Worm (Caenorhabditis elegans) whole organism, L1 larva: ENCODE data around the gene ZK899.6.

Source experiments
- C04F5.9 ChIP-seq: sonication (generic microtip); optimal IDR thresholded peaks from 2 replicates; lab custom pipeline; 2016; ENCODE audit warnings: missing genetic modification characterization, missing compliant biosample characterization
- C16A3.4 ChIP-seq: fragments of 150-350 bp; optimal IDR thresholded peaks from 2 replicates; lab custom pipeline; 2014; ENCODE audit warnings: missing biosample characterization, missing genetic modification characterization
- C34B4.2 ChIP-seq: sonication (generic microtip); optimal IDR thresholded peaks from 2 replicates; lab custom pipeline; 2017; ENCODE audit warnings: mild to moderate bottlenecking, missing genetic modification characterization, missing compliant biosample characterization
- Y116A8C.19 ChIP-seq: sonication (generic microtip); optimal IDR thresholded peaks from 2 replicates; lab custom pipeline; 2016; ENCODE audit warnings: missing compliant biosample characterization, missing genetic modification characterization, borderline replicate concordance
- blmp-1 ChIP-seq: fragments of 150-350 bp; optimal IDR thresholded peaks from 2 replicates; lab custom pipeline; 2014; ENCODE audit warnings: missing biosample characterization, missing genetic modification characterization
- ceh-88 ChIP-seq: fragments of 200-800 bp; sonication (Bioruptor generic); IDR thresholded peaks from 2 replicates; pipeline ENCODE4 v1.3.6; 2022; ENCODE audit warnings: missing genetic modification characterization, missing compliant biosample characterization
- ceh-90 ChIP-seq: sonication (generic microtip); optimal IDR thresholded peaks from 2 replicates; lab custom pipeline; 2016; ENCODE audit warnings: missing genetic modification characterization, missing compliant biosample characterization
- efl-3 ChIP-seq: fragments of 200-800 bp; sonication (Bioruptor generic); optimal IDR thresholded peaks from 2 replicates; lab custom pipeline; 2018; ENCODE audit warnings: mild to moderate bottlenecking, missing genetic modification characterization, missing compliant biosample characterization
- egl-13 ChIP-seq: sonication (generic microtip); optimal IDR thresholded peaks from 2 replicates; lab custom pipeline; 2016; ENCODE audit warnings: missing genotype, missing genetic modification reagents, missing genetic modification characterization, missing compliant biosample characterization
- elt-3 ChIP-seq, 6 experiments: fragments of 150-350 bp in 1 of 6; sonication (generic microtip); optimal IDR thresholded peaks; 2 replicates each; lab custom pipeline; 2017 to 2018; ENCODE audit warnings: missing biosample characterization in 6 of 6, missing genetic modification characterization in 6 of 6, inconsistent platforms in 1 of 6
- fkh-10 ChIP-seq: sonication (generic microtip); optimal IDR thresholded peaks from 2 replicates; lab custom pipeline; 2017; ENCODE audit warnings: missing biosample characterization, missing genetic modification reagents, missing genetic modification characterization
- fkh-8 ChIP-seq: sonication (generic microtip); optimal IDR thresholded peaks from 2 replicates; lab custom pipeline; 2016; ENCODE audit warnings: mild to moderate bottlenecking, missing genetic modification characterization, missing compliant biosample characterization
- hlh-17 ChIP-seq: fragments of 200-800 bp; sonication (Bioruptor generic); optimal IDR thresholded peaks from 2 replicates; lab custom pipeline; 2018; ENCODE audit warnings: missing genetic modification characterization, mild to moderate bottlenecking, missing compliant biosample characterization, moderate library complexity, borderline replicate concordance
- hlh-4 ChIP-seq: sonication (generic microtip); optimal IDR thresholded peaks from 2 replicates; lab custom pipeline; 2016; ENCODE audit warnings: mild to moderate bottlenecking, missing genetic modification characterization, missing compliant biosample characterization
- hpl-2 ChIP-seq: fragments of 150-350 bp; optimal IDR thresholded peaks from 2 replicates; lab custom pipeline; 2014; ENCODE audit warnings: missing biosample characterization, missing genetic modification reagents, missing genetic modification characterization
- irx-1 ChIP-seq: sonication (generic microtip); optimal IDR thresholded peaks from 2 replicates; lab custom pipeline; 2016; ENCODE audit warnings: missing genetic modification characterization, missing compliant biosample characterization
- jun-1 ChIP-seq: fragments of 150-350 bp; optimal IDR thresholded peaks from 2 replicates; lab custom pipeline; 2014; ENCODE audit warnings: missing biosample characterization, missing genetic modification reagents, missing genetic modification characterization
- lin-13 ChIP-seq: fragments of 150-350 bp; optimal IDR thresholded peaks from 2 replicates; lab custom pipeline; 2014; ENCODE audit warnings: missing biosample characterization, missing genetic modification reagents, missing genetic modification characterization
- lin-14 ChIP-seq: fragments of 200-800 bp; sonication (Bioruptor generic); optimal IDR thresholded peaks from 2 replicates; lab custom pipeline; 2018; ENCODE audit warnings: mild to moderate bottlenecking, missing genetic modification characterization, moderate library complexity, missing compliant biosample characterization
- lin-15B ChIP-seq: fragments of 150-350 bp; sonication (generic microtip); optimal IDR thresholded peaks from 3 replicates; lab custom pipeline; 2014; ENCODE audit warnings: missing biosample characterization, missing genetic modification characterization
- lin-35 ChIP-seq, 2 experiments: fragments of 150-350 bp; optimal IDR thresholded peaks; 2 replicates each; lab custom pipeline; 2014; ENCODE audit warnings: missing biosample characterization in 2 of 2, missing genetic modification characterization in 2 of 2, missing genetic modification reagents in 2 of 2
- lsy-2 ChIP-seq, 2 experiments: fragments of 150-350 bp; optimal IDR thresholded peaks; 2 replicates each; lab custom pipeline; 2014; ENCODE audit warnings: missing biosample characterization in 2 of 2, missing genetic modification characterization in 2 of 2
- mab-9 ChIP-seq: fragments of 200-800 bp; sonication (Bioruptor generic); IDR thresholded peaks from 2 replicates; pipeline ENCODE4 v1.3.6; 2022; ENCODE audit warnings: missing genetic modification reagents, missing genetic modification characterization, missing compliant biosample characterization
- mef-2 ChIP-seq: fragments of 150-350 bp; optimal IDR thresholded peaks from 2 replicates; lab custom pipeline; 2014; ENCODE audit warnings: missing biosample characterization, missing genetic modification characterization
- mep-1 ChIP-seq: fragments of 150-350 bp; optimal IDR thresholded peaks from 2 replicates; lab custom pipeline; 2014; ENCODE audit warnings: missing biosample characterization, missing genetic modification characterization
- nhr-237 ChIP-seq: fragments of 150-350 bp; optimal IDR thresholded peaks from 2 replicates; lab custom pipeline; 2014; ENCODE audit warnings: missing biosample characterization, missing genetic modification characterization
- nhr-84 ChIP-seq: sonication (generic microtip); optimal IDR thresholded peaks from 2 replicates; lab custom pipeline; 2017; ENCODE audit warnings: missing biosample characterization, missing genetic modification characterization
- nhr-85 ChIP-seq: sonication (generic microtip); peaks from one replicate; lab custom pipeline; 2016; ENCODE audit warnings: missing genetic modification characterization, inconsistent platforms, missing compliant biosample characterization
- nhr-90 ChIP-seq: sonication (generic microtip); optimal IDR thresholded peaks from 2 replicates; lab custom pipeline; 2016; ENCODE audit warnings: mild to moderate bottlenecking, missing genetic modification characterization, missing compliant biosample characterization; ENCODE audit not compliant: poor library complexity
- pag-3 ChIP-seq: sonication (generic microtip); optimal IDR thresholded peaks from 2 replicates; lab custom pipeline; 2017; ENCODE audit warnings: missing genetic modification characterization, mild to moderate bottlenecking, missing compliant biosample characterization, antibody characterized with exemption, borderline replicate concordance; ENCODE audit not compliant: insufficient read depth
- skn-1 ChIP-seq: fragments of 150-350 bp; optimal IDR thresholded peaks from 2 replicates; lab custom pipeline; 2014; ENCODE audit warnings: missing biosample characterization, missing genetic modification characterization
- snu-23 ChIP-seq: sonication (generic microtip); optimal IDR thresholded peaks from 2 replicates; lab custom pipeline; 2016; ENCODE audit warnings: missing genetic modification characterization, missing compliant biosample characterization
- sptf-1 ChIP-seq: fragments of 150-350 bp; optimal IDR thresholded peaks from 2 replicates; lab custom pipeline; 2014; ENCODE audit warnings: missing biosample characterization, missing genetic modification characterization
- swsn-7 ChIP-seq: sonication (generic microtip); optimal IDR thresholded peaks from 2 replicates; lab custom pipeline; 2016; ENCODE audit warnings: missing genetic modification characterization, missing compliant biosample characterization
- tbx-2 ChIP-seq: sonication (generic microtip); optimal IDR thresholded peaks from 2 replicates; lab custom pipeline; 2016; ENCODE audit warnings: missing genetic modification characterization, missing compliant biosample characterization
- unc-30 ChIP-seq: sonication (generic microtip); optimal IDR thresholded peaks from 2 replicates; lab custom pipeline; 2017; ENCODE audit warnings: missing biosample characterization, missing genetic modification characterization
- unc-86 ChIP-seq: sonication (generic microtip); optimal IDR thresholded peaks from 2 replicates; lab custom pipeline; 2016; ENCODE audit warnings: missing genetic modification characterization, missing compliant biosample characterization
- unc-98 ChIP-seq: fragments of 200-800 bp; sonication (Bioruptor generic); IDR thresholded peaks from 2 replicates; pipeline ENCODE4 v1.3.6; 2022; ENCODE audit warnings: missing genetic modification characterization, missing compliant biosample characterization
- ztf-11 ChIP-seq, 2 experiments: sonication (generic microtip); optimal IDR thresholded peaks; 2 replicates each; lab custom pipeline; 2016 to 2017; ENCODE audit warnings: missing genetic modification characterization in 2 of 2, missing biosample characterization in 1 of 2, missing compliant biosample characterization in 1 of 2
- ztf-4 ChIP-seq: fragments of 150-350 bp; optimal IDR thresholded peaks from 2 replicates; lab custom pipeline; 2014; ENCODE audit warnings: missing biosample characterization, missing genetic modification characterization

The ZK899.6 gene

DNA sequence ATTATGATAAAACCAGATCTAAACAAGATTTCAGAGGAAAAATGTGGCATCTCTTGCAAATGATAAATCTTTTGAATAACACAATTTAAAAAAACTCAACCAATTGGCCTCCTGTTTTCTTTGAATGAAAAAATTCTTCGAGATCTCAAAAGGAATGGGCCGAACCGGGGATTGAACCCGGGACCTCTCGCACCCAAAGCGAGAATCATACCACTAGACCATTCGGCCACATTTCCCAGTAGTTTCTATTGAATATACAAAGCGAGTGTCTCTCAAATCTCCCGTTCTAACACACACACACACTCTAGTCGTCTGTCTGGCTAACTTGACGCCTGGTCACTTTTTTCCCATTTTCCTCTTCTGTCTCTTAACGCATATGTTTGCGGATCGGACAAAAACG lies 4.4 kb downstream of the ZK899.6 start (continued):
- TF ChIP-seq lsy-2 (tag; optimal IDR thresholded peaks at IDR 0.05; lab: Kevin White, UChicago): peak; percentile 63 to 68
- TF ChIP-seq lin-13: peak; percentile 5
- peak; percentile 71 for TF ChIP-seq tbx-2 (tag; lab: Kevin White, UChicago)
- no peak for TF ChIP-seq sptf-1 (tag; lab: Kevin White, UChicago)
- TF ChIP-seq ztf-11 (tag; optimal IDR thresholded peaks at IDR 0.05; lab: Kevin White, UChicago): peak in 1 of 2 experiments; percentile 24
- TF ChIP-seq unc-86: peak; percentile 21
- TF ChIP-seq unc-98 (GFP tag; lab: Robert Waterston, UW): no peak
- peak; percentile 43 for TF ChIP-seq skn-1 (tag; lab: Kevin White, UChicago)
- TF ChIP-seq hlh-4 (tag; lab: Kevin White, UChicago): no peak
- peak; percentile 77 for TF ChIP-seq irx-1 (tag; lab: Kevin White, UChicago)
- peak; percentile 67 for TF ChIP-seq C16A3.4 (tag; lab: Kevin White, UChicago)
- peak; percentile 35 for TF ChIP-seq ztf-4 (tag; lab: Kevin White, UChicago)
- TF ChIP-seq ceh-90 (tag; lab: Kevin White, UChicago): no peak
- TF ChIP-seq snu-23 (GFP tag; lab: Kevin White, UChicago): peak; percentile 87
- TF ChIP-seq efl-3: peak; percentile 28
- TF ChIP-seq mab-9 (GFP tag; lab: Robert Waterston, UW): peak; percentile 48
- TF ChIP-seq hpl-2 (GFP tag; lab: Kevin White, UChicago): no peak
- no peak for TF ChIP-seq nhr-84 (tag; lab: Kevin White, UChicago)
- no peak for TF ChIP-seq pag-3 (tag; lab: Kevin White, UChicago)
- TF ChIP-seq C34B4.2 (tag; lab: Kevin White, UChicago): no peak
- TF ChIP-seq nhr-90 (tag; lab: Kevin White, UChicago): peak; percentile 78
- peak; percentile 48 for TF ChIP-seq nhr-85 (tag; lab: Kevin White, UChicago)
- TF ChIP-seq mef-2 (tag; lab: Kevin White, UChicago): no peak
- peak; percentile 33 for TF ChIP-seq fkh-8 (tag; lab: Kevin White, UChicago)
- no peak for TF ChIP-seq C04F5.9 (tag; lab: Kevin White, UChicago)
- TF ChIP-seq unc-30 (tag; lab: Kevin White, UChicago): no peak
- no peak for TF ChIP-seq hlh-17 (GFP tag; lab: Kevin White, UChicago)
- peak; percentile 14 for TF ChIP-seq nhr-237 (tag; lab: Kevin White, UChicago)
- TF ChIP-seq lin-14 (GFP tag; lab: Kevin White, UChicago): peak; percentile 60
- peak; percentile 34 for TF ChIP-seq blmp-1
- peak; percentile 75 for TF ChIP-seq mep-1 (tag; lab: Kevin White, UChicago)
- peak; percentile 70 for TF ChIP-seq swsn-7 (tag; lab: Kevin White, UChicago)

DNA sequence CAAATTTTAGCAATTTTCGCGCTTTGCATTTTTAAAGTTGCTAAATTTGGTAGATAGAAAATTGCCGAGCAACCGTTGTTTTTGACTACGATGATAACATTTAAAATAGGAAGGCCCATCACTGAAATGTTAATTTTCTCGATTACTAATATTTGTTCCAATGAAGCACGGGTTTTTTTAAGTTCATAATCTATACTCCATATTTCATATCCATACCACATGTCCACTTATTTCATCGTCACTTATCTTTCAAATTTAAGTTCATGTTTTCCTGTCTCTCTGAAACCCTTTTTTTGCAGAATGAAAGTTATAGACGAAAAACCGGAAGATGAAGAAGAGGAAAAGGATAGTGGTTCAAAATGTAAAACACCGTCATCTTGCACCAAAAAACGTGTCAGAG lies 9.0 kb downstream of the ZK899.6 start, which contains the start of gene gap-2:
Gene gap-2, plus strand, starts transcription at position 301 of the 400 bp plus-strand sequence.
- TF ChIP-seq Y116A8C.19 (tag; lab: Kevin White, UChicago) (no peak), lin-15B (tag; lab: Kevin White, UChicago) (no peak)

DNA sequence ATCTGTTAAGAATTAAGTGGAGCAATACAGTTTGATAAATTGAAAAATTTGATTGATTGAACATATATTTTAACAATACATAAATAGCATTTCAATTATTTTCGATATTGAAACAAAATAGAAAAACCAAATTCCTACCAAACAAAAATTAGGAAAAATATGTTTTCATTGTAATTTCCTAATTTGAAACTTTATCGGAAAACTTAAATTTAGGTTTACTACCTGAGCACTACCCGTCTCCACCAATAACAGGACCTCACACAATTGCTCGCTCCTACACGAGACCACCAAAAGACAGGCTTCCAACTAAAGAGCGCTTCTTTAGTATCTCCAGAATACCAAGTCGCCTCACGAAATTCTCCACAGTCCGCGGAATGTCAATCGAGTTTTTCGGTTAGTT lies 13.6 kb downstream of the ZK899.6 start:
- TF ChIP-seq lin-35 (GFP tag; optimal IDR thresholded peaks at IDR 0.05; lab: Kevin White, UChicago): no peak
- TF ChIP-seq elt-3 (tag; optimal IDR thresholded peaks at IDR 0.05; lab: Kevin White, UChicago): no peak
- TF ChIP-seq egl-13 (tag; lab: Kevin White, UChicago): no peak
- no peak for TF ChIP-seq jun-1 (tag; lab: Kevin White, UChicago)
- no peak for TF ChIP-seq fkh-10 (GFP tag; lab: Kevin White, UChicago)
- TF ChIP-seq ceh-88 (GFP tag; lab: Robert Waterston, UW): no peak
